Fruit fly (Drosophila melanogaster): Measurements from ENCODE around the gene fuss.

DNA sequence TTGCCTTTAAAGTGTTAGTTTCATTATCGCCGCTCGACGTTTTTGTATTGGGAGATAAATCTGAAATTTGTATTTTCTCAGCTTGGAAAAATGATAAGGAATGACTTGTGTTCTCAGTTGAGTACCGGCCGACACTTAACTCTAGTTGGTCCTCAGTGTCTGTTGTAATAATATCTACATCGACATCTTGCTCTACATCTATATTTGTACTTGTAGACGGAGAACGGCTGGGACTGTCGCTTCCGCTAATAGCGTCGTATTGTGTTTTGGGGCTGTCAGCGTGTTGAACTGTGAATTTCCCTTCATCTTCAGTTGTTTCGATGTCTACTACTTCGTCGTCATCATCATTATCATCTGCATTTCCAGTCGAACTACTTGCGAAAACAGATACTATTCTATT is 14.6 kb downstream of the fuss start:
- TF ChIP-seq Pif1B (GFP tag; optimal IDR thresholded peaks at IDR 0.05) (no peak), CG10348 (GFP tag; IDR thresholded peaks at IDR 0.05) (no peak), CG15710 (tag; optimal IDR thresholded peaks at IDR 0.05) (no peak), CG12605 (GFP tag; IDR thresholded peaks at IDR 0.05) (no peak), CG8301 (tag; optimal IDR thresholded peaks at IDR 0.05) (no peak), fd96Ca (GFP tag; IDR thresholded peaks at IDR 0.05) (no peak), D1 (tag; optimal IDR thresholded peaks at IDR 0.05) (no peak), EcR (GFP tag; optimal IDR thresholded peaks at IDR 0.05) (no peak), CG8159 (tag; optimal IDR thresholded peaks at IDR 0.05) (no peak), Ets98B (GFP tag; IDR thresholded peaks at IDR 0.05) (no peak), CG14655 (GFP tag; optimal IDR thresholded peaks at IDR 0.05) (no peak), CG4496 (GFP tag; IDR thresholded peaks at IDR 0.05) (no peak), Pif1A (GFP tag; optimal IDR thresholded peaks at IDR 0.05) (no peak)

Measured in whole organism, pupa.